Worm (Caenorhabditis elegans) whole organism, midembryonic: ENCODE measurements around the gene Y66H1A.5.

ENCODE experiments used
- flt-1 ChIP-seq: fragments of 200-800 bp; sonication (Bioruptor generic); IDR thresholded peaks from 2 replicates; pipeline ENCODE4 v1.3.6; 2022; ENCODE audit warnings: missing genetic modification characterization, missing compliant biosample characterization
- klf-2 ChIP-seq: fragments of 200-800 bp; sonication (Bioruptor generic); conservative IDR thresholded peaks from 2 replicates; pipeline ENCODE4 v1.3.6; 2022; ENCODE audit warnings: missing genetic modification reagents, missing genetic modification characterization, missing compliant biosample characterization
- med-1 ChIP-seq: sonication (generic microtip); optimal IDR thresholded peaks from 2 replicates; lab custom pipeline; 2017; ENCODE audit warnings: missing genetic modification characterization, mild to moderate bottlenecking, missing compliant biosample characterization, antibody characterized with exemption, missing genetic modification reagents; ENCODE audit not compliant: insufficient read depth
- ztf-29 ChIP-seq: fragments of 200-800 bp; sonication (Bioruptor generic); IDR thresholded peaks from 2 replicates; pipeline ENCODE4 v1.3.6; 2022; ENCODE audit warnings: missing genetic modification reagents, missing genetic modification characterization, missing compliant biosample characterization

DNA sequence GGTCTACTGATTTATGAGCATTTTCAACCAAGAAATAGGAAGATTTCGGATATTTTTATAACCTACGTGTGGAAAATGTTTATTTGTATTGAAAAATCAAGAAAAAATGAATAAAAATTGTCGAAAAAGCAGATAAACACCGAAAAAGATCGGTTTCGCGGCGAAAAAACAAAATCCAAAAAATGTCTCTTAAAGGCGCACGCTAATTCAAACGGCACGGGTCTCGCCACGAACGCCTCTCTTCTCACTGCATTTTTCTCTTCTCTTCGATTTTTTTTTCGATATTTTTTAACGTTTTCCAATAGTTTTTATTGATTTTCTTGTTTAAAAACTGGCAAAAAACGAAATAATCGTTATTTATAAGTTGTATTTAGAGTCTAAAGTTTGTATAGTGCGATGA is 3.4 kb downstream of the Y66H1A.5 start:
- TF ChIP-seq med-1 (GFP tag; lab: Kevin White, UChicago) (no peak), klf-2 (GFP tag; lab: Robert Waterston, UW) (no peak), flt-1 (GFP tag; lab: Robert Waterston, UW) (no peak), ztf-29 (no peak)
